Fruit fly (Drosophila melanogaster) Kc167 (cell line): ENCODE data around the gene ry.

Experiments
- Myc ChIP-seq: fragments of >200 bp; optimal IDR thresholded peaks from 2 replicates; lab custom pipeline; 2017; ENCODE audit warnings: missing external identifiers
- Sin3A ChIP-seq: fragments of >200 bp; optimal IDR thresholded peaks from 2 replicates; lab custom pipeline; 2018; ENCODE audit warnings: missing external identifiers
- h ChIP-seq: fragments of >200 bp; optimal IDR thresholded peaks from 3 replicates; lab custom pipeline; 2018; ENCODE audit warnings: missing external identifiers
- psq ChIP-seq: fragments of >200 bp; optimal IDR thresholded peaks from 2 replicates; lab custom pipeline; 2017; ENCODE audit warnings: missing external identifiers

- TF ChIP-seq psq (no peak), Sin3A (lab: Kevin White, UChicago) (no peak), h (lab: Kevin White, UChicago) (no peak), Myc (lab: Kevin White, UChicago) (no peak)
These were observed 20.7 kb upstream of the ry start, which contains the start of gene CtBP for dm6 chr3R:13011621-13011963.
